Worm (Caenorhabditis elegans) whole organism, mixed stage, embryonic: Measurements from ENCODE around the gene pals-39.

Experiments used
- M03D4.4 ChIP-seq: sonication (generic microtip); optimal IDR thresholded peaks from 2 replicates; lab custom pipeline; 2017; ENCODE audit warnings: mild to moderate bottlenecking, missing genetic modification characterization, missing compliant biosample characterization
- bed-3 ChIP-seq: fragments of 200-800 bp; sonication (Bioruptor generic); optimal IDR thresholded peaks from 3 replicates; lab custom pipeline; 2018; ENCODE audit warnings: mild to moderate bottlenecking, missing genetic modification characterization, moderate library complexity, missing compliant biosample characterization
- blmp-1 ChIP-seq: fragments of 150-350 bp; optimal IDR thresholded peaks from 2 replicates; lab custom pipeline; 2014; ENCODE audit warnings: missing biosample characterization, missing genetic modification characterization
- ceh-83 ChIP-seq: fragments of 200-800 bp; sonication (Bioruptor generic); optimal IDR thresholded peaks from 2 replicates; lab custom pipeline; 2018; ENCODE audit warnings: mild to moderate bottlenecking, missing genetic modification characterization, missing compliant biosample characterization
- ces-1 ChIP-seq: fragments of 150-350 bp; optimal IDR thresholded peaks from 2 replicates; lab custom pipeline; 2014; ENCODE audit warnings: missing biosample characterization, missing genetic modification reagents, missing genetic modification characterization
- cnd-1 ChIP-seq: fragments of 200-800 bp; sonication (Bioruptor generic); optimal IDR thresholded peaks from 2 replicates; lab custom pipeline; 2018; ENCODE audit warnings: mild to moderate bottlenecking, missing genetic modification characterization, missing compliant biosample characterization
- drap-1 ChIP-seq: fragments of 200-800 bp; sonication (Bioruptor generic); optimal IDR thresholded peaks from 3 replicates; lab custom pipeline; 2018; ENCODE audit warnings: mild to moderate bottlenecking, missing genetic modification characterization, missing compliant biosample characterization
- elt-1 ChIP-seq: sonication (generic microtip); optimal IDR thresholded peaks from 2 replicates; lab custom pipeline; 2017; ENCODE audit warnings: missing genetic modification characterization, mild to moderate bottlenecking, missing compliant biosample characterization, antibody characterized with exemption, moderate library complexity, borderline replicate concordance; ENCODE audit not compliant: insufficient read depth
- flh-1 ChIP-seq: fragments of 200-800 bp; sonication (Bioruptor generic); optimal IDR thresholded peaks from 2 replicates; lab custom pipeline; 2018; ENCODE audit warnings: mild to moderate bottlenecking, missing genetic modification characterization, moderate library complexity, missing compliant biosample characterization
- ham-2 ChIP-seq: fragments of 200-800 bp; sonication (Bioruptor generic); optimal IDR thresholded peaks from 2 replicates; lab custom pipeline; 2018; ENCODE audit warnings: mild to moderate bottlenecking, missing genetic modification characterization, missing compliant biosample characterization
- hlh-1 ChIP-seq: fragments of 150-350 bp; optimal IDR thresholded peaks from 2 replicates; lab custom pipeline; 2014; ENCODE audit warnings: missing biosample characterization, missing genetic modification reagents, missing genetic modification characterization
- lin-13 ChIP-seq: fragments of 150-350 bp; optimal IDR thresholded peaks from 2 replicates; lab custom pipeline; 2014; ENCODE audit warnings: missing biosample characterization, missing genetic modification characterization
- lin-32 ChIP-seq: fragments of 200-800 bp; sonication (Bioruptor generic); optimal IDR thresholded peaks from 2 replicates; lab custom pipeline; 2018; ENCODE audit warnings: mild to moderate bottlenecking, missing genetic modification characterization, missing compliant biosample characterization
- lsy-2 ChIP-seq: fragments of 150-350 bp; optimal IDR thresholded peaks from 2 replicates; lab custom pipeline; 2014; ENCODE audit warnings: missing biosample characterization, missing genetic modification characterization
- mab-5 ChIP-seq: fragments of 150-350 bp; optimal IDR thresholded peaks from 2 replicates; lab custom pipeline; 2014; ENCODE audit warnings: missing biosample characterization, missing genetic modification characterization
- mep-1 ChIP-seq: fragments of 150-350 bp; optimal IDR thresholded peaks from 2 replicates; lab custom pipeline; 2017; ENCODE audit warnings: missing biosample characterization, missing genetic modification reagents, missing genetic modification characterization, inconsistent platforms
- mls-2 ChIP-seq: sonication (generic microtip); optimal IDR thresholded peaks from 2 replicates; lab custom pipeline; 2016; ENCODE audit warnings: mild to moderate bottlenecking, missing genetic modification characterization, moderate library complexity, missing compliant biosample characterization
- nhr-12 ChIP-seq: fragments of 150-350 bp; optimal IDR thresholded peaks from 2 replicates; lab custom pipeline; 2014; ENCODE audit warnings: missing biosample characterization, missing genetic modification characterization
- nhr-2 ChIP-seq: fragments of 150-350 bp; optimal IDR thresholded peaks from 2 replicates; lab custom pipeline; 2014; ENCODE audit warnings: missing biosample characterization, missing genetic modification characterization
- nhr-28 ChIP-seq: fragments of 150-350 bp; optimal IDR thresholded peaks from 2 replicates; lab custom pipeline; 2014; ENCODE audit warnings: missing biosample characterization, missing genetic modification characterization
- nhr-76 ChIP-seq: sonication (generic microtip); optimal IDR thresholded peaks from 2 replicates; lab custom pipeline; 2017; ENCODE audit warnings: missing biosample characterization, missing genetic modification characterization
- pha-4 ChIP-seq: fragments of 150-350 bp; optimal IDR thresholded peaks from 2 replicates; lab custom pipeline; 2018; ENCODE audit warnings: missing biosample characterization, missing genetic modification reagents, missing genetic modification characterization
- sem-2 ChIP-seq: fragments of 200-800 bp; sonication (Bioruptor generic); optimal IDR thresholded peaks from 2 replicates; lab custom pipeline; 2018; ENCODE audit warnings: mild to moderate bottlenecking, missing genetic modification characterization, missing compliant biosample characterization
- snpc-4 ChIP-seq: fragments of 150-350 bp; optimal IDR thresholded peaks from 2 replicates; lab custom pipeline; 2014; ENCODE audit warnings: missing biosample characterization, missing genetic modification characterization
- sptf-1 ChIP-seq: sonication (generic microtip); optimal IDR thresholded peaks from 2 replicates; lab custom pipeline; 2017; ENCODE audit warnings: mild to moderate bottlenecking, missing genetic modification characterization, moderate library complexity, missing compliant biosample characterization
- tbx-8 ChIP-seq: fragments of 200-800 bp; sonication (Bioruptor generic); optimal IDR thresholded peaks from 2 replicates; lab custom pipeline; 2018; ENCODE audit warnings: mild to moderate bottlenecking, missing genetic modification characterization, moderate library complexity, missing compliant biosample characterization
- unc-120 ChIP-seq: sonication (generic microtip); optimal IDR thresholded peaks from 2 replicates; lab custom pipeline; 2017; ENCODE audit warnings: missing genetic modification characterization, missing compliant biosample characterization; ENCODE audit not compliant: poor library complexity, severe bottlenecking
- unc-39 ChIP-seq: fragments of 150-350 bp; optimal IDR thresholded peaks from 2 replicates; lab custom pipeline; 2014; ENCODE audit warnings: missing biosample characterization, missing genetic modification characterization
- unc-62 ChIP-seq: fragments of 150-350 bp; optimal IDR thresholded peaks from 2 replicates; lab custom pipeline; 2014; ENCODE audit warnings: missing biosample characterization, missing genetic modification reagents, missing genetic modification characterization
- zip-8 ChIP-seq: fragments of 150-350 bp; optimal IDR thresholded peaks from 2 replicates; lab custom pipeline; 2014; ENCODE audit warnings: missing biosample characterization, missing genetic modification characterization
- ztf-11 ChIP-seq: fragments of 150-350 bp; optimal IDR thresholded peaks from 2 replicates; lab custom pipeline; 2014; ENCODE audit warnings: missing biosample characterization, missing genetic modification characterization

pals-39 gene

DNA sequence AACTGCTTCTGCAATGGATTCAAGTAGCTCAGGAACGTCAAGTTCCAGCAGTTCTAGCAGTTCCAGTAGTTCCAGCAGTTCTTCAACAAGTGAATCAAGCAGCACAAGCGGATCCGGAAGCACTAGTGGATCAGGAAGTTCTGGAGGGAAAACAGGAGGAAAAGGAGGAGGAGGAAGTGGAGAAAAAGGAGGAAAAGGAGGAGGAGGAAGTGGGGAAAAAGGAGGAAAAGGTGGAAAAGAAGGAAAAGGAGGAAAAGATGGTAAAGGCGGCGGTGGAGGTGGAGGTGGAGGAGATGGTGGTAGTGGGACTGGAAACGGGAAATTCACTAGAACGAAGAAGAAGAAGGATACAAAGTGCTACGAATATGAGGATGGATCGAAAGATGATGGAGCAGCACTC is 37.1 kb downstream of the pals-39 start:
- TF ChIP-seq sptf-1 (tag; lab: Kevin White, UChicago) (peak; percentile 11), nhr-76 (tag; lab: Kevin White, UChicago) (no peak)
- TF ChIP-seq, all 35 proteins: peak for 1

DNA sequence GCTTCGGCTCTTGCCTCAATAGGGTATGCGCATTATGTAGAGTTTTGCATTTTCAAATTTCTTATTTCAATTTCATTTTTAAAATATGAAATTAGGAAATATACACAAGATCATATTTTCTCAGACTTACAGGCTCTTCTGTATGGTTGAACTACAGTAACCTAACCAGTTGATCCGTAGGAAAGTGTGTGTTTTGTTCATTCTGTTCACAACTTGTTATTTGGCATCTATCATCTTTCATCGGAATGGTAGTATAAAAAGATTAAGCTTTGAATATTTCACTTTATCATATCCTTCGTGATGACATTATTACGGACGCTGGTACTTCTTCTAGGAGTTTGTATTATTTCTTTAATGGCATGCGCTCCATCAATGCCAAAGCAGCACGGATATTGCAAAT is 37.7 kb downstream of the pals-39 start, which contains the start of gene K01D12.10:
Gene K01D12.10, plus strand, starts transcription at position 301 of the 400 bp plus-strand sequence.
- TF ChIP-seq ces-1 (GFP tag; lab: Kevin White, UChicago), result no peak
- no peak for TF ChIP-seq bed-3 (GFP tag; lab: Kevin White, UChicago)
- no peak for TF ChIP-seq lin-32 (GFP tag; lab: Kevin White, UChicago)
- no peak for TF ChIP-seq pha-4 (tag; lab: Kevin White, UChicago)
- TF ChIP-seq M03D4.4, result no peak
- no peak for TF ChIP-seq nhr-12
- no peak for TF ChIP-seq flh-1
- TF ChIP-seq nhr-28, result no peak
- TF ChIP-seq drap-1 (GFP tag; lab: Kevin White, UChicago), result no peak
- no peak for TF ChIP-seq ham-2 (GFP tag; lab: Kevin White, UChicago)
- no peak for TF ChIP-seq lsy-2
- TF ChIP-seq sptf-1 (tag; lab: Kevin White, UChicago), result no peak
- no peak for TF ChIP-seq mab-5 (tag; lab: Kevin White, UChicago)
- no peak for TF ChIP-seq snpc-4 (tag; lab: Kevin White, UChicago)

DNA sequence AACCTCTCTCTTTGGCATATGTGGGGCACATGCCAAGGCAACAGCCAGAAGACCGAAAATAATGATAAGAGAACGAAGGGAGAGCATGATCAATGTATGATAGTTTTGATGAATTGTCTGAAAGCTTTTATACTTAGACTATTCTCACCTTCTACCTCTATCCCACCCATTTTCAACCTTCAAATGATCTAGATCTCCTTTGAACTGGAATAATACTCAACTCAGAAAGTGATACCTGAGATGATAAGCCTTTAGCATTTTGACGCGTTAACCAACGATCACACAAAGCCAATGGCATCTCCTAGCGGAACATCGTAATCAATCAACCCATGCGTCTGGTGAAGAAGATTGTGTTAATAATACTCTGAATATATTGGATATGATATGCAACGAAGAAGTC is 39.1 kb downstream of the pals-39 start, which contains the start of gene K01D12.9:
Gene K01D12.9, minus strand, starts transcription at position 101 of the 400 bp plus-strand sequence.
- TF ChIP-seq mab-5 (tag; lab: Kevin White, UChicago) (no peak), blmp-1 (no peak), mep-1 (no peak), nhr-12 (no peak), ceh-83 (GFP tag; lab: Kevin White, UChicago) (no peak), ztf-11 (tag; lab: Kevin White, UChicago) (no peak), unc-62 (no peak), cnd-1 (no peak), zip-8 (tag; lab: Kevin White, UChicago) (no peak), unc-39 (tag; lab: Kevin White, UChicago) (no peak)
- TF ChIP-seq, all 35 proteins: peak for 0

DNA sequence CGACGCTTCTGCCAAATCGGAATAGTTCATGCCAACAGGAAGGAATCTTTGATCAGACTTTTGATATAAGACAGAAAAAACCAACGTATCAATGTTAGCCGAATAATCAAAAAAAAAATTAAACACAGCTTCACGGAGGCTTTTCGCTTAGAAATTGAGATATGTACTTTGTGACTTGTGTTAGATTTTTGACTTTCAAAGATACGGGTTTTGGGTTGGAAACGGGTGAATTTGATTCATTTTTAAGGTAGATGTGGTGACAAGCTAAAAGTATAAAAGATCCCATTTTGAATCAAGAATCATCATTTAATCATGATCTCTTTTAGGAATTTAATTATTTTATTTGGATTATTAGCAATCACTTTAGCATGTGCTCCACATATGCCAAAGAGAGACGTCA is 41.3 kb downstream of the pals-39 start, which contains the start of gene K01D12.8:
Gene K01D12.8, plus strand, starts transcription at position 301 of the 400 bp plus-strand sequence.
- TF ChIP-seq lsy-2 (no peak), mls-2 (tag; lab: Kevin White, UChicago) (no peak), snpc-4 (tag; lab: Kevin White, UChicago) (no peak), hlh-1 (tag; lab: Kevin White, UChicago) (no peak), sptf-1 (tag; lab: Kevin White, UChicago) (no peak), elt-1 (tag; lab: Kevin White, UChicago) (no peak), ztf-11 (tag; lab: Kevin White, UChicago) (no peak), ham-2 (GFP tag; lab: Kevin White, UChicago) (no peak), mep-1 (no peak), sem-2 (GFP tag; lab: Kevin White, UChicago) (no peak), nhr-2 (no peak), lin-13 (tag; lab: Kevin White, UChicago) (no peak), tbx-8 (GFP tag; lab: Kevin White, UChicago) (no peak)

DNA sequence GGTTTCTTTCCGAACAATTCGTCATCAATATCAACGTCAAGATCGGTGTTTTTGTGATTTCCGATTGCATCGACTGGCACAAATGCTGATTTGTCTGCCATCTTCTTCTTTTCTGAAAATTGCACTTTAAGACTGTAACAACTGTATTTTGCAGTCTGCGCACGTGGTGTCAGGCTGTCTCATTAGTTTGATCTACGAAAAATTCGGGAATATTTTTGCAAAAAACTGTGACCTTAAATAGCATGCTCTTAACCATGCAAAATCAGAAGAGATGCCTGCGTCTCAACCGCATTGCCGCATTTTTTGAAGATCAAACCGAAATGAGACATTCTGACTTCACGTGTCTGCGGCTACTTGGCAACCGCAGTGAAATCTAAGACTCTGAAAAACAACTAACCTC is 42.3 kb downstream of the pals-39 start, which contains the start of gene K01D12.7:
Gene K01D12.7, minus strand, starts transcription at position 101 of the 400 bp plus-strand sequence.
- no peak for TF ChIP-seq ztf-11 (tag; lab: Kevin White, UChicago)
- no peak for TF ChIP-seq hlh-1 (tag; lab: Kevin White, UChicago)
- TF ChIP-seq nhr-76 (tag; lab: Kevin White, UChicago), result no peak
- no peak for TF ChIP-seq tbx-8 (GFP tag; lab: Kevin White, UChicago)
- no peak for TF ChIP-seq unc-120 (tag; lab: Kevin White, UChicago)
- no peak for TF ChIP-seq ham-2 (GFP tag; lab: Kevin White, UChicago)
- no peak for TF ChIP-seq blmp-1
- no peak for TF ChIP-seq bed-3 (GFP tag; lab: Kevin White, UChicago)
- TF ChIP-seq sem-2 (GFP tag; lab: Kevin White, UChicago), result no peak
- no peak for TF ChIP-seq lin-13 (tag; lab: Kevin White, UChicago)
- no peak for TF ChIP-seq flh-1
- no peak for TF ChIP-seq cnd-1
- TF ChIP-seq, all 35 proteins: peak for 0
